Fruit fly (Drosophila melanogaster): ENCODE measurements around the gene CG43392.
A peak's percentile ranks its signal among the peaks of the same experiment; 100 is the strongest.

Gene CG43392

DNA sequence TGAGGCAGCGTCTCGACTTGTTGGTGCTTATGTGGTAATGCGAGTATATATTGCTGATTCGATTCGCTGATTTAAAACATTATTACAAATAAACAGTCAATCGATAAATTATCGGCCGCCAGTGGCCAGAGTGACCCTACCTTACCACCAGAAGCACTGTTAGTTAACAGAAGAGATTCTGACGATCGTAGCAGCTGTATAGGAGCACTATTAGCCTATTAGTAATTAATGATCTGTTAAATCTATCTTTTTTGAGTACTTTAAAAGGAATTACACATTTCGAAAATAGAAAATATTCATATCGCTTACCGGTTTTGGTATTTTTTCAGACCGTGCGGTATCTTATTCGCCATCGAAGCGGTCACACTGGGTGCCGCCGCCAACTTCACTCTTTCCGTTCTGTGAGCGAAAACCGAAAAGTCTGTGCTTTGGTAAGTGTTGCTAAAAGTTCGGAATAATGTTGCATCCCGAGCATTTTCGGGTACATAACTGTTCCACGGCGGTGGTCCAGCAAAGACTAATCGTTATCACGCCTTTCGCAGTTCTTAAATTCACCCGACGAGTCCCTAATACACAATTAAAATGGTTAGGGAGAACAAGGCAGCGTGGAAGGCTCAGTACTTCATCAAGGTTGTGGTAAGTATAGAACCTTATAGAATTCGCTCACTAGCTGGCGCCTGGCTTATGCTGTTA lies 46.3 kb upstream of the CG43392 start, which contains the start of the genes CG7130 and RpLP0 (continued):
- TF ChIP-seq CG11398 (GFP tag; optimal IDR thresholded peaks at IDR 0.05), result peak; percentile 94
- peak; percentile 85 for TF ChIP-seq ewg (GFP tag; optimal IDR thresholded peaks at IDR 0.05)
- peak; percentile 94 for TF ChIP-seq Sox100B (GFP tag; optimal IDR thresholded peaks at IDR 0.05)
- TF ChIP-seq row (GFP tag; IDR thresholded peaks at IDR 0.05), result peak; percentile 57
- peak; percentile 77 for TF ChIP-seq Nf-YC (tag; optimal IDR thresholded peaks at IDR 0.05)
- peak; percentile 82 for TF ChIP-seq cato (GFP tag; optimal IDR thresholded peaks at IDR 0.05; ENCODE audit: borderline replicate concordance)
- peak; percentile 90 for TF ChIP-seq slp2 (GFP tag; optimal IDR thresholded peaks at IDR 0.05)
- TF ChIP-seq Adf1 (GFP tag; IDR thresholded peaks at IDR 0.05), result peak; percentile 53
- peak; percentile 89 for TF ChIP-seq CG16779 (GFP tag; IDR thresholded peaks at IDR 0.05)
- TF ChIP-seq stc (GFP tag; IDR thresholded peaks at IDR 0.05), result peak; percentile 75
- TF ChIP-seq exex (tag; optimal IDR thresholded peaks at IDR 0.05), result peak; percentile 68
- no peak for TF ChIP-seq Trl (optimal IDR thresholded peaks at IDR 0.05)
- TF ChIP-seq Trl (GFP tag; optimal IDR thresholded peaks at IDR 0.05), result peak; percentile 95
- TF ChIP-seq Ada2b (GFP tag; IDR thresholded peaks at IDR 0.05), result peak; percentile 52; the same call in 1 of the 2 replicates
- peak; percentile 98 for TF ChIP-seq MTF-1 (GFP tag; optimal IDR thresholded peaks at IDR 0.05; ENCODE audit: borderline replicate concordance)
- TF ChIP-seq Dek (tag; optimal IDR thresholded peaks at IDR 0.05), result peak; percentile 72
- TF ChIP-seq hb (GFP tag; IDR thresholded peaks at IDR 0.05; ENCODE audit: partially characterized antibody), result no peak
- TF ChIP-seq cas (GFP tag; IDR thresholded peaks at IDR 0.05), result peak; percentile 74; the same call in 1 of the 2 replicates
- peak; percentile 89 for TF ChIP-seq chn (GFP tag; optimal IDR thresholded peaks at IDR 0.05)
- TF ChIP-seq pan (optimal IDR thresholded peaks at IDR 0.05), result no peak
- TF ChIP-seq pan (GFP tag; optimal IDR thresholded peaks at IDR 0.05 in 1 of 2, IDR thresholded peaks at IDR 0.05 in 1 of 2), result peak in 1 of 2 experiments; percentile 89
- TF ChIP-seq Hand (GFP tag; optimal IDR thresholded peaks at IDR 0.05), result peak; percentile 82
- peak; percentile 90 for TF ChIP-seq Bteb2 (GFP tag; optimal IDR thresholded peaks at IDR 0.05)
- peak; percentile 87 for TF ChIP-seq CG17186 (GFP tag; optimal IDR thresholded peaks at IDR 0.05)
- TF ChIP-seq onecut (GFP tag; IDR thresholded peaks at IDR 0.05), result peak; percentile 93
- peak; percentile 80 to 95 for TF ChIP-seq dpn (GFP tag; optimal IDR thresholded peaks at IDR 0.05)
- TF ChIP-seq CG15073 (GFP tag; optimal IDR thresholded peaks at IDR 0.05), result no peak
- TF ChIP-seq ranshi (GFP tag; IDR thresholded peaks at IDR 0.05), result peak; percentile 79
- peak; percentile 93 for TF ChIP-seq CG18599 (GFP tag; optimal IDR thresholded peaks at IDR 0.05)
- peak; percentile 71 for TF ChIP-seq tup (GFP tag; optimal IDR thresholded peaks at IDR 0.05)
- peak; percentile 82 for TF ChIP-seq CG10979 (tag; optimal IDR thresholded peaks at IDR 0.05)
- TF ChIP-seq otp (GFP tag; IDR thresholded peaks at IDR 0.05), result peak; percentile 95
- 0 out of 2 replicates have a peak, but pooled peaks have one; percentile 15 for TF ChIP-seq Lim3 (GFP tag; IDR thresholded peaks at IDR 0.05)
- peak; percentile 73 for TF ChIP-seq CG14667 (GFP tag; IDR thresholded peaks at IDR 0.05)
- TF ChIP-seq CG3838 (GFP tag; optimal IDR thresholded peaks at IDR 0.05), result peak; percentile 81
- TF ChIP-seq CG9817 (tag; optimal IDR thresholded peaks at IDR 0.05), result peak; percentile 85
- peak; percentile 59 for TF ChIP-seq CG7745 (tag; optimal IDR thresholded peaks at IDR 0.05)
- peak; percentile 86 for TF ChIP-seq CG7839 (tag; optimal IDR thresholded peaks at IDR 0.05)
- TF ChIP-seq Myb (GFP tag; optimal IDR thresholded peaks at IDR 0.05), result peak; percentile 82
- peak; percentile 93 for TF ChIP-seq CG31441 (GFP tag; IDR thresholded peaks at IDR 0.05)
- peak; percentile 83 for TF ChIP-seq CG18011 (GFP tag; optimal IDR thresholded peaks at IDR 0.05)
- TF ChIP-seq NC2β (GFP tag; optimal IDR thresholded peaks at IDR 0.05), result peak; percentile 100
- peak; percentile 87 for TF ChIP-seq Rx (GFP tag; IDR thresholded peaks at IDR 0.05)
- TF ChIP-seq CG3726 (GFP tag; IDR thresholded peaks at IDR 0.05), result 0 out of 3 replicates have a peak, but pooled peaks have one; percentile 63
- no peak for TF ChIP-seq Gsc (GFP tag; IDR thresholded peaks at IDR 0.05)
- peak; percentile 91 for TF ChIP-seq tin (GFP tag; optimal IDR thresholded peaks at IDR 0.05)
- peak; percentile 95 for TF ChIP-seq CG12071 (GFP tag; optimal IDR thresholded peaks at IDR 0.05)
- peak; percentile 75 for TF ChIP-seq tgo (GFP tag; IDR thresholded peaks at IDR 0.05)
- TF ChIP-seq trh (GFP tag; optimal IDR thresholded peaks at IDR 0.05), result peak; percentile 78
- peak; percentile 88 for TF ChIP-seq CG10147 (GFP tag; optimal IDR thresholded peaks at IDR 0.05)

Measured in whole organism, embryonic.